Fruit fly (Drosophila melanogaster): ENCODE results near the gene RhoGEF64C.

- TF ChIP-seq pan (optimal IDR thresholded peaks at IDR 0.05) = no peak
- no peak for TF ChIP-seq psq (optimal IDR thresholded peaks at IDR 0.05)
These were observed 52.6 kb downstream of the RhoGEF64C start for dm6 chr3L:4745143-4745542.
